Worm (Caenorhabditis elegans): ENCODE results near the gene gap-2.
"Not testable (repeated sequence)": the region's sequence is repeated elsewhere in the genome, so short reads cannot be mapped to it uniquely, and the experiment has no call there.

The gap-2 gene

DNA sequence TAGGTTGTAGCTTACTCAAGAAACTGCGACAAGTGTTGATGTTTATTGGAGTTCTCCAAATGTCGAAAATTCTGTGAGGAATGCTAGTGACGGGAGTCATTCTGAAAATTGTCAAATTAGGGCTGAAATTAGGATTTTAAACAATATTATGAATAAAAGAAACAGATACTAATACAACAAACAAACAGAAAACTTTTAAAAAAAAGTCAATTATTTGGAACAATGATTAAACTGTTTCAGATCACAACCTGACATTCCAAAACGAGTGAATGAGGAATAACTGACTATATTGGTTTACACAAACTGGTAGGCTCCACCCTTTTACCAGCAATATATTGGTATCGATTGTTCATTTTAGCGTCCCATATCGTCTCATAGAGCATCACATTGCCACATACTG, 11.4 kb upstream of the gap-2 start, which contains the start of gene ZK899.5:
TSS of gene ZK899.5 (minus strand) at position 101 of the 400 bp plus-strand sequence.
- TF ChIP-seq sem-4, dmd-4, zag-1 (tag; optimal IDR thresholded peaks at IDR 0.05): not testable (repeated sequence)

DNA sequence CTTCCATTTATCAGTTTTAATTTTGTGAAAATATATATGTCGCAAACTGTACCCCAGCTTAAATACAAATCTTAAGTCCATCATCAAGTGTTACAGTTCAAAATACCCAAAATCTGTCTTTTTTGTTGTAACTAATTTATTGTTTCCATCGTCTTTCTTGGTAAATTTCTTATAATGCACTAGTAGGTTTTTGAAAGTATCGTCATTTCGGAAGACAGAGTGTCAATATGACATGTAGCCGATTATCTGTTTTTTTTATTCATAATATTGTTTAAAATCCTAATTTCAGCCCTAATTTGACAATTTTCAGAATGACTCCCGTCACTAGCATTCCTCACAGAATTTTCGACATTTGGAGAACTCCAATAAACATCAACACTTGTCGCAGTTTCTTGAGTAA, 9.2 kb upstream of the gap-2 start, which contains the start of gene ZK899.6:
TSS of gene ZK899.6 (plus strand) at position 301 of the 400 bp plus-strand sequence.
- not testable (repeated sequence) for TF ChIP-seq crh-2 (tag; optimal IDR thresholded peaks at IDR 0.05); ztf-1 (GFP tag; conservative IDR thresholded peaks at IDR 0.05); unc-55 (GFP tag; optimal IDR thresholded peaks at IDR 0.05)

DNA sequence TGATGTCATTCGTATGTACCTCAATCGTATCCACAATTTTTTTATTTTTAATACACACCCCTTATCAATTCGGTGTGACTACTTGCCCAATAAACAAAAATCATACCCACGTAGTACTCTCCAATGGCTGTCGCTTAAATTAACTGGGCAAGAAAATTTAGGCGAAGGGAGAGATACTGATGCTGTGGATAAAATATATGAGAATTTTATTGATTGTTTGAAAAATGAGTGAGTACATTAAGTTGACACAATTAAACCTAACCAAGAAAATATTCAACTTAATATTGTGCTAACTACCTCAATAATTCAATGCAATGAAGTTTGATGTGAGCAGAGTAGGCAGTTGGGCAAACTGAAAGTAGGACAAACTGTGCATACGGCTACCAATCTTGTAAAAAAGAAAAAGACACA, 6.5 kb upstream of the gap-2 start:
- TF ChIP-seq elt-1 (tag; optimal IDR thresholded peaks at IDR 0.05) (no peak), ztf-4 (tag; optimal IDR thresholded peaks at IDR 0.05) (peak; percentile 98), nhr-23 (tag; optimal IDR thresholded peaks at IDR 0.05) (no peak), nhr-237 (tag; optimal IDR thresholded peaks at IDR 0.05) (peak; percentile 100), lin-13 (GFP tag; optimal IDR thresholded peaks at IDR 0.05) (peak; percentile 99), nhr-21 (tag; optimal IDR thresholded peaks at IDR 0.05) (peak; percentile 100), unc-62 (GFP tag; optimal IDR thresholded peaks at IDR 0.05) (peak; percentile 97), elt-3 (tag; optimal IDR thresholded peaks at IDR 0.05) (peak; percentile 86), F13H6.1 (tag; optimal IDR thresholded peaks at IDR 0.05) (peak; percentile 99), C34F6.9 (tag; optimal IDR thresholded peaks at IDR 0.05) (peak; percentile 99), alr-1 (tag; optimal IDR thresholded peaks at IDR 0.05) (peak; percentile 39), nhr-10 (tag; optimal IDR thresholded peaks at IDR 0.05) (peak; percentile 99), gmeb-1 (tag; optimal IDR thresholded peaks at IDR 0.05) (peak; percentile 95), R02D3.7 (tag; optimal IDR thresholded peaks at IDR 0.05) (peak; percentile 82), ama-1 (optimal IDR thresholded peaks at IDR 0.05) (no peak), unc-39 (tag; optimal IDR thresholded peaks at IDR 0.05) (peak; percentile 88), peb-1 (tag; optimal IDR thresholded peaks at IDR 0.05) (peak; percentile 48), dmd-4 (tag; optimal IDR thresholded peaks at IDR 0.05) (peak; percentile 86), mdl-1 (tag; optimal IDR thresholded peaks at IDR 0.05) (peak; percentile 88 to 95), unc-55 (GFP tag; optimal IDR thresholded peaks at IDR 0.05) (peak; percentile 100), ceh-82 (tag; optimal IDR thresholded peaks at IDR 0.05) (peak; percentile 96), snpc-4 (tag; optimal IDR thresholded peaks at IDR 0.05) (peak; percentile 90), lin-39 (tag; optimal IDR thresholded peaks at IDR 0.05) (peak; percentile 99), sem-4 (tag; optimal IDR thresholded peaks at IDR 0.05) (peak; percentile 98), ztf-11 (tag; optimal IDR thresholded peaks at IDR 0.05) (peak; percentile 86), skn-1 (tag; optimal IDR thresholded peaks at IDR 0.05) (peak; percentile 97), ZK546.5 (tag; optimal IDR thresholded peaks at IDR 0.05) (peak; percentile 84), nhr-77 (tag; optimal IDR thresholded peaks at IDR 0.05) (peak; percentile 100), sma-3 (GFP tag; optimal IDR thresholded peaks at IDR 0.05) (peak; percentile 99), nhr-25 (tag; optimal IDR thresholded peaks at IDR 0.05) (peak; percentile 99), Y55F3AM.14 (GFP tag; optimal IDR thresholded peaks at IDR 0.05) (peak; percentile 96), nhr-6 (tag; optimal IDR thresholded peaks at IDR 0.05) (peak; percentile 99), sma-9 (GFP tag; optimal IDR thresholded peaks at IDR 0.05) (peak; percentile 99), sma-9 (tag; optimal IDR thresholded peaks at IDR 0.05) (no peak), nhr-129 (tag; optimal IDR thresholded peaks at IDR 0.05) (peak; percentile 100), nhr-12 (tag; optimal IDR thresholded peaks at IDR 0.05) (peak; percentile 82), ceh-16 (tag; optimal IDR thresholded peaks at IDR 0.05) (peak; percentile 95), blmp-1 (tag; optimal IDR thresholded peaks at IDR 0.05; ENCODE audit: insufficient read depth) (peak; percentile 93), nhr-11 (tag; optimal IDR thresholded peaks at IDR 0.05) (peak; percentile 85), aly-2 (tag; optimal IDR thresholded peaks at IDR 0.05) (peak; percentile 98), zag-1 (tag; optimal IDR thresholded peaks at IDR 0.05) (peak; percentile 99), mab-5 (tag; optimal IDR thresholded peaks at IDR 0.05) (peak; percentile 98), egl-27 (tag; optimal IDR thresholded peaks at IDR 0.05) (peak; percentile 99), lin-11 (tag; optimal IDR thresholded peaks at IDR 0.05) (peak; percentile 63), lsy-2 (tag; optimal IDR thresholded peaks at IDR 0.05) (peak; percentile 96 to 98), crh-2 (tag; optimal IDR thresholded peaks at IDR 0.05) (peak; percentile 100), ztf-1 (GFP tag; conservative IDR thresholded peaks at IDR 0.05) (no peak), mbf-1 (tag; optimal IDR thresholded peaks at IDR 0.05) (peak; percentile 79), fos-1 (tag; optimal IDR thresholded peaks at IDR 0.05) (peak; percentile 100)
